Fruit fly (Drosophila melanogaster) whole organism, pupa: ENCODE measurements around the gene CG13137.

Experiments used
- CG14655 ChIP-seq: fragments of 200-800 bp; sonication (Bioruptor generic); optimal IDR thresholded peaks from 3 replicates; lab custom pipeline; 2017; ENCODE audit warnings: mild to moderate bottlenecking, missing biosample characterization, missing genetic modification reagents, missing genetic modification characterization
- CG15710 ChIP-seq: fragments of 200-800 bp; sonication (Bioruptor generic); optimal IDR thresholded peaks from 2 replicates; lab custom pipeline; 2018; ENCODE audit warnings: missing biosample characterization, mild to moderate bottlenecking, missing genetic modification characterization, moderate library complexity
- CG17806 ChIP-seq: fragments of 200-800 bp; sonication (Bioruptor generic); optimal IDR thresholded peaks from 2 replicates; lab custom pipeline; 2018; ENCODE audit warnings: missing biosample characterization, mild to moderate bottlenecking, missing genetic modification characterization, moderate library complexity
- CG34367 ChIP-seq: fragments of 200-800 bp; sonication (Bioruptor generic); optimal IDR thresholded peaks from 2 replicates; lab custom pipeline; 2018; ENCODE audit warnings: missing biosample characterization, mild to moderate bottlenecking, missing genetic modification characterization
- CG4496 ChIP-seq: fragments of 200-800 bp; sonication (Bioruptor generic); IDR thresholded peaks from 3 replicates; pipeline ENCODE4 v1.3.6; 2022; ENCODE audit warnings: missing biosample characterization, missing genetic modification characterization
- CG8301 ChIP-seq: fragments of 200-800 bp; sonication (Bioruptor generic); optimal IDR thresholded peaks from 2 replicates; lab custom pipeline; 2018; ENCODE audit warnings: missing biosample characterization, mild to moderate bottlenecking, missing genetic modification characterization
- CG9948 ChIP-seq: fragments of 200-800 bp; sonication (Bioruptor generic); optimal IDR thresholded peaks from 2 replicates; lab custom pipeline; 2018; ENCODE audit warnings: missing biosample characterization, mild to moderate bottlenecking, missing genetic modification characterization, moderate library complexity
- EcR ChIP-seq: fragments of 200-800 bp; sonication (Bioruptor generic); optimal IDR thresholded peaks from 3 replicates; lab custom pipeline; 2019; ENCODE audit warnings: missing biosample characterization, missing genetic modification characterization, mild to moderate bottlenecking, moderate library complexity, missing genetic modification reagents
- Snoo ChIP-seq: fragments of 200-800 bp; sonication (Bioruptor generic); optimal IDR thresholded peaks from 3 replicates; lab custom pipeline; 2017; ENCODE audit warnings: missing biosample characterization, mild to moderate bottlenecking, missing genetic modification characterization, inconsistent platforms
- fd96Ca ChIP-seq: fragments of 200-800 bp; sonication (Bioruptor generic); IDR thresholded peaks from 3 replicates; pipeline ENCODE4 v1.3.6; 2022; ENCODE audit warnings: missing biosample characterization, missing genetic modification characterization
- gl ChIP-seq: fragments of 200-800 bp; sonication (Bioruptor generic); optimal IDR thresholded peaks from 2 replicates; lab custom pipeline; 2018; ENCODE audit warnings: missing biosample characterization, mild to moderate bottlenecking, missing genetic modification characterization

DNA sequence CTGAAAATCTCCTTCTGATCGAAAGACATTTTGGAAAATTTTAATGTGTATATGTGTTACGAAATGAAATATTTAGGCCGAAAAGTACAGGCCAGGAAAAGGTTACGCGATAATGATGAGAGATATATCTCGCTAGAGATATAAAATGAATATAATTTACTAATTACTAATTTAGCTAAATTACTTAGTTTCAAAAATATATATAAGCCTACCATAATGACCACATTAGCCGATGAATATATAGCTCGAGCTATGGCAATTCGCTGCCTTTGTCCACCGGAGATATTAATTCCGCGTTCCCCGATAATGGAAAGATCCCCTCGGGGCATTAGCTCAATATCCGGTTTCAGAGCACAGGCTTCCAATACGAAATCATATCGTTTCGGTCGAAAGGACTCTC lies 18.9 kb downstream of the CG13137 start, which contains the start of gene Fum4:
- TF ChIP-seq CG4496 (GFP tag; lab: Robert Waterston, UW) (no peak), CG17806 (no peak), CG15710 (no peak), fd96Ca (GFP tag; lab: Robert Waterston, UW) (no peak), CG34367 (tag; lab: Kevin White, UChicago) (no peak), gl (tag; lab: Kevin White, UChicago) (no peak), CG8301 (no peak), CG14655 (GFP tag; lab: Kevin White, UChicago) (no peak), EcR (GFP tag; lab: Kevin White, UChicago) (no peak), Snoo (tag; lab: Kevin White, UChicago) (no peak), CG9948 (tag; lab: Kevin White, UChicago) (no peak)
